Worm (Caenorhabditis elegans) whole organism, L4 larva: ENCODE results near the gene C15B12.9.

Source experiments
- ceh-20 ChIP-seq: fragments of 200-800 bp; sonication (Bioruptor generic); IDR thresholded peaks from 2 replicates; pipeline ENCODE4 v1.3.6; 2022; ENCODE audit warnings: missing genetic modification reagents, missing genetic modification characterization, missing compliant biosample characterization
- ceh-28 ChIP-seq: fragments of 150-350 bp; optimal IDR thresholded peaks from 2 replicates; lab custom pipeline; 2014; ENCODE audit warnings: missing biosample characterization, missing genetic modification reagents, missing genetic modification characterization
- fos-1 ChIP-seq: fragments of 150-350 bp; optimal IDR thresholded peaks from 2 replicates; lab custom pipeline; 2014; ENCODE audit warnings: missing biosample characterization, missing genetic modification characterization
- nhr-25 ChIP-seq: sonication (generic microtip); optimal IDR thresholded peaks from 2 replicates; lab custom pipeline; 2017; ENCODE audit warnings: missing genetic modification characterization, mild to moderate bottlenecking, missing compliant biosample characterization, antibody characterized with exemption, moderate library complexity, borderline replicate concordance; ENCODE audit not compliant: insufficient read depth

ce11 chrX:6503148-6503547 is 34.5 kb downstream of the C15B12.9 start:
- no peak for TF ChIP-seq fos-1 (tag; lab: Kevin White, UChicago)
- no peak for TF ChIP-seq ceh-20 (GFP tag; lab: Robert Waterston, UW)
- no peak for TF ChIP-seq ceh-28 (tag; lab: Kevin White, UChicago)
- no peak for TF ChIP-seq nhr-25 (tag; lab: Kevin White, UChicago)
